Worm (Caenorhabditis elegans) whole organism, young adult: ENCODE results near the gene ztf-17.

Experiments used
- B0336.3 ChIP-seq: fragments of 200-800 bp; sonication (Bioruptor generic); IDR thresholded peaks from 2 replicates; pipeline ENCODE4 v1.3.6; 2022; ENCODE audit warnings: missing genetic modification characterization, missing compliant biosample characterization
- C06A6.2 ChIP-seq: fragments of 200-800 bp; sonication (Bioruptor generic); conservative IDR thresholded peaks from 2 replicates; pipeline ENCODE4 v1.3.6; 2022; ENCODE audit warnings: missing genetic modification characterization, missing compliant biosample characterization
- D2030.7 ChIP-seq: fragments of 200-800 bp; sonication (Bioruptor generic); IDR thresholded peaks from 2 replicates; pipeline ENCODE4 v1.3.6; 2022; ENCODE audit warnings: missing genetic modification reagents, missing genetic modification characterization, missing compliant biosample characterization
- F23B12.7 ChIP-seq: sonication (generic microtip); optimal IDR thresholded peaks from 2 replicates; lab custom pipeline; 2017; ENCODE audit warnings: missing genetic modification characterization, mild to moderate bottlenecking, missing compliant biosample characterization, antibody characterized with exemption, moderate library complexity; ENCODE audit not compliant: insufficient read depth
- F33H1.4 ChIP-seq: fragments of 200-800 bp; sonication (Bioruptor generic); IDR thresholded peaks from 2 replicates; pipeline ENCODE4 v1.3.6; 2022; ENCODE audit warnings: missing genetic modification reagents, missing genetic modification characterization, missing compliant biosample characterization
- F37B4.10 ChIP-seq: fragments of 200-800 bp; sonication (Bioruptor generic); IDR thresholded peaks from 2 replicates; pipeline ENCODE4 v1.3.6; 2022; ENCODE audit warnings: missing genetic modification characterization, missing compliant biosample characterization
- F39B2.1 ChIP-seq: fragments of 200-800 bp; sonication (Bioruptor generic); IDR thresholded peaks from 2 replicates; pipeline ENCODE4 v1.3.6; 2022; ENCODE audit warnings: missing genetic modification reagents, missing genetic modification characterization, missing compliant biosample characterization
- K12H6.12 ChIP-seq: fragments of 200-800 bp; sonication (Bioruptor generic); optimal IDR thresholded peaks from 2 replicates; lab custom pipeline; 2018; ENCODE audit warnings: mild to moderate bottlenecking, missing genetic modification characterization, missing compliant biosample characterization
- T26A5.8 ChIP-seq: sonication (generic microtip); optimal IDR thresholded peaks from 2 replicates; lab custom pipeline; 2016; ENCODE audit warnings: missing genetic modification characterization, missing compliant biosample characterization
- Y53F4B.3 ChIP-seq: fragments of 200-800 bp; sonication (Bioruptor generic); IDR thresholded peaks from 2 replicates; pipeline ENCODE4 v1.3.6; 2022; ENCODE audit warnings: missing genetic modification reagents, missing genetic modification characterization, missing compliant biosample characterization
- Y53G8AR.9 ChIP-seq: fragments of 200-800 bp; sonication (Bioruptor generic); conservative IDR thresholded peaks from 2 replicates; pipeline ENCODE4 v1.3.6; 2022; ENCODE audit warnings: missing genetic modification reagents, missing genetic modification characterization, missing compliant biosample characterization
- aptf-3 ChIP-seq: fragments of 200-800 bp; sonication (Bioruptor generic); IDR thresholded peaks from 2 replicates; pipeline ENCODE4 v1.3.6; 2022; ENCODE audit warnings: missing genetic modification characterization, missing compliant biosample characterization
- athp-1 ChIP-seq: sonication (generic microtip); optimal IDR thresholded peaks from 2 replicates; lab custom pipeline; 2017; ENCODE audit warnings: mild to moderate bottlenecking, missing genetic modification characterization, missing compliant biosample characterization
- attf-3 ChIP-seq: fragments of 200-800 bp; sonication (Bioruptor generic); conservative IDR thresholded peaks from 2 replicates; pipeline ENCODE4 v1.3.6; 2022; ENCODE audit warnings: missing genetic modification reagents, missing genetic modification characterization, missing compliant biosample characterization
- attf-6 ChIP-seq: fragments of 200-800 bp; sonication (Bioruptor generic); IDR thresholded peaks from 2 replicates; pipeline ENCODE4 v1.3.6; 2022; ENCODE audit warnings: missing genetic modification reagents, missing genetic modification characterization, missing compliant biosample characterization
- bed-2 ChIP-seq: fragments of 200-800 bp; sonication (Bioruptor generic); IDR thresholded peaks from 2 replicates; pipeline ENCODE4 v1.3.6; 2022; ENCODE audit warnings: missing genetic modification reagents, missing genetic modification characterization, missing compliant biosample characterization
- ccch-3 ChIP-seq: fragments of 200-800 bp; sonication (Bioruptor generic); optimal IDR thresholded peaks from 2 replicates; lab custom pipeline; 2018; ENCODE audit warnings: mild to moderate bottlenecking, missing genetic modification characterization, missing compliant biosample characterization
- cebp-1 ChIP-seq, 2 experiments: fragments of 200-800 bp in 1 of 2; sonication (Bioruptor generic) in 1 of 2; sonication (generic microtip) in 1 of 2; IDR thresholded peaks in 1 of 2; optimal IDR thresholded peaks in 1 of 2; 2 replicates each; pipeline versions ENCODE4 v1.3.6 to Lab custom; 2017 to 2022; ENCODE audit warnings: missing compliant biosample characterization in 2 of 2, missing genetic modification characterization in 2 of 2, mild to moderate bottlenecking in 1 of 2, missing genetic modification reagents in 1 of 2, moderate library complexity in 1 of 2
- cebp-2 ChIP-seq: fragments of 200-800 bp; sonication (Bioruptor generic); IDR thresholded peaks from 2 replicates; pipeline ENCODE4 v1.3.6; 2022; ENCODE audit warnings: missing genetic modification characterization, missing compliant biosample characterization
- ceh-100 ChIP-seq: fragments of 200-800 bp; sonication (Bioruptor generic); IDR thresholded peaks from 2 replicates; pipeline ENCODE4 v1.3.6; 2022; ENCODE audit warnings: missing genetic modification reagents, missing genetic modification characterization, missing compliant biosample characterization
- ceh-27 ChIP-seq: fragments of 200-800 bp; sonication (Bioruptor generic); optimal IDR thresholded peaks from 2 replicates; lab custom pipeline; 2018; ENCODE audit warnings: mild to moderate bottlenecking, missing genetic modification characterization, moderate library complexity, missing compliant biosample characterization
- ceh-40 ChIP-seq: fragments of 200-800 bp; sonication (Bioruptor generic); IDR thresholded peaks from 2 replicates; pipeline ENCODE4 v1.3.6; 2022; ENCODE audit warnings: missing genetic modification characterization, missing compliant biosample characterization
- ceh-91 ChIP-seq: fragments of 200-800 bp; sonication (Bioruptor generic); IDR thresholded peaks from 2 replicates; pipeline ENCODE4 v1.3.6; 2022; ENCODE audit warnings: missing genetic modification reagents, missing genetic modification characterization, missing compliant biosample characterization
- dox-1 ChIP-seq: fragments of 200-800 bp; sonication (Bioruptor generic); IDR thresholded peaks from 2 replicates; pipeline ENCODE4 v1.3.6; 2022; ENCODE audit warnings: missing genetic modification reagents, missing genetic modification characterization, missing compliant biosample characterization
- dpl-1 ChIP-seq: fragments of 150-350 bp; optimal IDR thresholded peaks from 2 replicates; lab custom pipeline; 2014; ENCODE audit warnings: missing biosample characterization, missing genetic modification reagents, missing genetic modification characterization
- egl-18 ChIP-seq: fragments of 200-800 bp; sonication (Bioruptor generic); IDR thresholded peaks from 2 replicates; pipeline ENCODE4 v1.3.6; 2022; ENCODE audit warnings: missing genetic modification reagents, missing genetic modification characterization, missing compliant biosample characterization
- egl-44 ChIP-seq: fragments of 200-800 bp; sonication (Bioruptor generic); IDR thresholded peaks from 2 replicates; pipeline ENCODE4 v1.3.6; 2022; ENCODE audit warnings: missing genetic modification reagents, missing genetic modification characterization, missing compliant biosample characterization
- hlh-12 ChIP-seq: sonication (generic microtip); optimal IDR thresholded peaks from 2 replicates; lab custom pipeline; 2016; ENCODE audit warnings: missing genetic modification characterization, missing compliant biosample characterization
- hmg-1.2 ChIP-seq: fragments of 200-800 bp; sonication (Bioruptor generic); IDR thresholded peaks from 2 replicates; pipeline ENCODE4 v1.3.6; 2022; ENCODE audit warnings: missing genetic modification reagents, missing genetic modification characterization, missing compliant biosample characterization
- hrde-1 ChIP-seq: sonication (generic microtip); optimal IDR thresholded peaks from 2 replicates; lab custom pipeline; 2016; ENCODE audit warnings: missing genetic modification characterization, mild to moderate bottlenecking, missing compliant biosample characterization, moderate library complexity, missing genotype, missing genetic modification reagents, borderline replicate concordance
- lin-40 ChIP-seq: sonication (generic microtip); optimal IDR thresholded peaks from 2 replicates; lab custom pipeline; 2016; ENCODE audit warnings: missing genetic modification characterization, mild to moderate bottlenecking, missing compliant biosample characterization, missing genotype, missing genetic modification reagents
- lin-54 ChIP-seq: fragments of 200-800 bp; sonication (Bioruptor generic); optimal IDR thresholded peaks from 2 replicates; lab custom pipeline; 2018; ENCODE audit warnings: mild to moderate bottlenecking, missing genetic modification characterization, missing compliant biosample characterization
- lsl-1 ChIP-seq: fragments of 200-800 bp; sonication (Bioruptor generic); optimal IDR thresholded peaks from 2 replicates; lab custom pipeline; 2018; ENCODE audit warnings: mild to moderate bottlenecking, missing genetic modification characterization, moderate library complexity, missing compliant biosample characterization
- madf-3 ChIP-seq: fragments of 200-800 bp; sonication (Bioruptor generic); IDR thresholded peaks from 2 replicates; pipeline ENCODE4 v1.3.6; 2022; ENCODE audit warnings: missing genetic modification reagents, missing genetic modification characterization, missing compliant biosample characterization
- madf-6 ChIP-seq: fragments of 200-800 bp; sonication (Bioruptor generic); IDR thresholded peaks from 2 replicates; pipeline ENCODE4 v1.3.6; 2022; ENCODE audit warnings: missing genetic modification reagents, missing genetic modification characterization, missing compliant biosample characterization
- mes-4 ChIP-seq: sonication (generic microtip); optimal IDR thresholded peaks from 2 replicates; lab custom pipeline; 2016; ENCODE audit warnings: missing genotype, missing genetic modification characterization, missing compliant biosample characterization
- nfya-1 ChIP-seq: sonication (generic microtip); optimal IDR thresholded peaks from 2 replicates; lab custom pipeline; 2017; ENCODE audit warnings: antibody characterized with exemption, missing compliant biosample characterization, missing genetic modification characterization, borderline replicate concordance; ENCODE audit not compliant: insufficient read depth
- nfyb-1 ChIP-seq: fragments of 200-800 bp; sonication (Bioruptor generic); IDR thresholded peaks from 2 replicates; pipeline ENCODE4 v1.3.6; 2022; ENCODE audit warnings: missing genetic modification reagents, missing genetic modification characterization, missing compliant biosample characterization
- nhr-120 ChIP-seq: fragments of 200-800 bp; sonication (Bioruptor generic); IDR thresholded peaks from 2 replicates; pipeline ENCODE4 v1.3.6; 2022; ENCODE audit warnings: missing genetic modification characterization, missing compliant biosample characterization
- nhr-90 ChIP-seq: sonication (generic microtip); optimal IDR thresholded peaks from 2 replicates; lab custom pipeline; 2016; ENCODE audit warnings: missing genotype, mild to moderate bottlenecking, missing genetic modification characterization, missing compliant biosample characterization
- rcor-1 ChIP-seq: fragments of 200-800 bp; sonication (Bioruptor generic); IDR thresholded peaks from 2 replicates; pipeline ENCODE4 v1.3.6; 2022; ENCODE audit warnings: missing genetic modification reagents, missing genetic modification characterization, missing compliant biosample characterization
- repo-1 ChIP-seq: sonication (generic microtip); optimal IDR thresholded peaks from 2 replicates; lab custom pipeline; 2017; ENCODE audit warnings: mild to moderate bottlenecking, missing genetic modification characterization, missing compliant biosample characterization
- tlf-1 ChIP-seq: fragments of 200-800 bp; sonication (Bioruptor generic); optimal IDR thresholded peaks from 2 replicates; lab custom pipeline; 2018; ENCODE audit warnings: mild to moderate bottlenecking, missing genetic modification characterization, missing compliant biosample characterization
- unc-130 ChIP-seq: sonication (generic microtip); optimal IDR thresholded peaks from 2 replicates; lab custom pipeline; 2016; ENCODE audit warnings: missing genetic modification reagents, missing genetic modification characterization, missing compliant biosample characterization
- xnd-1 ChIP-seq: sonication (generic microtip); optimal IDR thresholded peaks from 2 replicates; lab custom pipeline; 2016; ENCODE audit warnings: missing genotype, missing genetic modification reagents, missing genetic modification characterization, missing compliant biosample characterization
- ztf-25 ChIP-seq: fragments of 200-800 bp; sonication (Bioruptor generic); IDR thresholded peaks from 2 replicates; pipeline ENCODE4 v1.3.6; 2022; ENCODE audit warnings: missing genetic modification reagents, missing genetic modification characterization, missing compliant biosample characterization

The ztf-17 gene

ce11 chrII:7873843-7874372 is 3.9 kb upstream of the ztf-17 start, which contains the start of gene T01H3.3:
T01H3.3 (minus strand) TSS chrII:7873893.
- TF ChIP-seq nhr-120 (GFP tag; lab: Robert Waterston, UW), result no peak
- TF ChIP-seq attf-3 (GFP tag; lab: Robert Waterston, UW), result peak; percentile 91
- peak; percentile 27 for TF ChIP-seq F23B12.7 (tag; lab: Kevin White, UChicago)
- no peak for TF ChIP-seq cebp-1 (GFP tag; IDR thresholded peaks at IDR 0.05; lab: Robert Waterston, UW)
- peak; percentile 15 for TF ChIP-seq cebp-1 (tag; optimal IDR thresholded peaks at IDR 0.05; lab: Kevin White, UChicago)
- TF ChIP-seq tlf-1 (GFP tag; lab: Kevin White, UChicago), result no peak
- TF ChIP-seq T26A5.8 (tag; lab: Kevin White, UChicago), result no peak
- TF ChIP-seq rcor-1 (GFP tag; lab: Robert Waterston, UW), result no peak
- no peak for TF ChIP-seq attf-6 (GFP tag; lab: Robert Waterston, UW)
- TF ChIP-seq F37B4.10, result no peak
- no peak for TF ChIP-seq bed-2 (GFP tag; lab: Robert Waterston, UW)
- TF ChIP-seq nfyb-1 (GFP tag; lab: Robert Waterston, UW), result no peak

ce11 chrII:7870632-7871031 is 670 bp upstream of the ztf-17 start:
- TF ChIP-seq ztf-25 (GFP tag; lab: Robert Waterston, UW) (no peak), nhr-90 (tag; lab: Kevin White, UChicago) (no peak), xnd-1 (tag; lab: Kevin White, UChicago) (peak; percentile 33), nfya-1 (tag; lab: Kevin White, UChicago) (no peak), hmg-1.2 (GFP tag; lab: Robert Waterston, UW) (peak; percentile 42; the same call in 1 of the 2 replicates), madf-3 (no peak), cebp-2 (GFP tag; lab: Robert Waterston, UW) (no peak), B0336.3 (GFP tag; lab: Robert Waterston, UW) (0 out of 2 replicates have a peak, but pooled peaks have one; percentile 37), ceh-91 (GFP tag; lab: Robert Waterston, UW) (no peak), lsl-1 (GFP tag; lab: Kevin White, UChicago) (peak; percentile 80), ceh-40 (GFP tag; lab: Robert Waterston, UW) (no peak), ccch-3 (GFP tag; lab: Kevin White, UChicago) (no peak), C06A6.2 (GFP tag; lab: Robert Waterston, UW) (no peak), mes-4 (tag; lab: Kevin White, UChicago) (no peak), ceh-27 (GFP tag; lab: Kevin White, UChicago) (no peak), K12H6.12 (tag; lab: Kevin White, UChicago) (peak; percentile 31), F39B2.1 (GFP tag; lab: Robert Waterston, UW) (no peak), madf-6 (GFP tag; lab: Robert Waterston, UW) (peak; percentile 64), dox-1 (GFP tag; lab: Robert Waterston, UW) (0 out of 2 replicates have a peak, but pooled peaks have one; percentile 7), F33H1.4 (GFP tag; lab: Robert Waterston, UW) (peak; percentile 30; the same call in 1 of the 2 replicates), Y53G8AR.9 (no peak), unc-130 (no peak), egl-44 (no peak), bed-2 (GFP tag; lab: Robert Waterston, UW) (no peak), aptf-3 (GFP tag; lab: Robert Waterston, UW) (no peak), ceh-100 (peak; percentile 49; the same call in 1 of the 2 replicates), athp-1 (tag; lab: Kevin White, UChicago) (peak; percentile 68), D2030.7 (peak; percentile 33; the same call in 1 of the 2 replicates), lin-40 (tag; lab: Kevin White, UChicago) (no peak), nfyb-1 (GFP tag; lab: Robert Waterston, UW) (no peak), lin-54 (GFP tag; lab: Kevin White, UChicago) (peak; percentile 51), Y53F4B.3 (GFP tag; lab: Robert Waterston, UW) (no peak), dpl-1 (no peak), hlh-12 (tag; lab: Kevin White, UChicago) (no peak), hrde-1 (tag; lab: Kevin White, UChicago) (peak; percentile 12), egl-18 (GFP tag; lab: Robert Waterston, UW) (no peak), repo-1 (tag; lab: Kevin White, UChicago) (no peak)
